Worm (Caenorhabditis elegans): ENCODE measurements around the gene smrc-1.
A peak's percentile ranks its signal among the peaks of the same experiment; 100 is the strongest.

The smrc-1 gene

DNA sequence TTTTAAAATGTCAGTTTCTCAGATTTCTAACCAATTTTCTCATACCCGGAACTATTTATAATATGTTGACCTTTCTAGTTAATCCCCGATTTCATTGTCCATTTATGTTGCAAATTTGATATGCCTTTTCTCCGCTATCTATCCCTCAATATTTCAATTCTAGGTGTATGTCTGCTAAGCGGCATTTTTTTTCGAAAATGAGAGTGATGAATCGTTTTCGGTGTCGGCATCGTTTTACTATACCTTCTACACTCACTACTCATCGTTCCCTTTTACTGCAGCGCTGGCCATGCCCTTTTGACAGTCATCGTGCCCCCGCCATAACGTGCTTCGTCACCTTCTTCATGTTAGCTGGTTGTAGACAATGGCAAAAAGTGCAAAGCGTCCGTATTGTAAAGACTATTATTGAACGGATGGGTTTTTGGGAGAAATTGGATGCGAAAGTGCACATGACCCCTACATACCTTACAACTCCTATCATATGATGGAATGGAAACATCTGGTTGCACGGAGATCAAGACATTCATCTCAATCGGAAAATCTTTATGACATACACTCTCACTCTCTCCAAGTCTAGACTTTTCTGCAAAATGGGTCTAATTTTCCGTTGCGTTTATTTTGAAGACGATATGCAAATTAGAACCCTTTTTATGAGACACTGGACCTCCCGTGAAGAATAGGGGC is 31.4 kb upstream of the smrc-1 start:
- TF ChIP-seq nhr-129 (tag; optimal IDR thresholded peaks at IDR 0.05), result peak; percentile 76
- TF ChIP-seq ama-1 (optimal IDR thresholded peaks at IDR 0.05), result peak; percentile 14
- no peak for TF ChIP-seq R02D3.7 (tag; optimal IDR thresholded peaks at IDR 0.05)
- no peak for TF ChIP-seq ztf-11 (tag; optimal IDR thresholded peaks at IDR 0.05)
- peak in 1 of 2 experiments; percentile 22 for TF ChIP-seq lsy-2 (tag; optimal IDR thresholded peaks at IDR 0.05)
- no peak for TF ChIP-seq peb-1 (tag; optimal IDR thresholded peaks at IDR 0.05)
- TF ChIP-seq sma-9 (GFP tag; optimal IDR thresholded peaks at IDR 0.05), result peak; percentile 33
- TF ChIP-seq sma-9 (tag; optimal IDR thresholded peaks at IDR 0.05), result no peak
- peak; percentile 86 for TF ChIP-seq blmp-1 (tag; optimal IDR thresholded peaks at IDR 0.05; ENCODE audit: insufficient read depth)
- no peak for TF ChIP-seq Y55F3AM.14 (GFP tag; optimal IDR thresholded peaks at IDR 0.05)
- TF ChIP-seq lin-11 (tag; optimal IDR thresholded peaks at IDR 0.05), result no peak
- TF ChIP-seq zag-1 (tag; optimal IDR thresholded peaks at IDR 0.05), result no peak
- peak; percentile 19 for TF ChIP-seq nhr-21 (tag; optimal IDR thresholded peaks at IDR 0.05)
- TF ChIP-seq ZK546.5 (tag; optimal IDR thresholded peaks at IDR 0.05), result no peak
- peak; percentile 43 for TF ChIP-seq fos-1 (tag; optimal IDR thresholded peaks at IDR 0.05)
- TF ChIP-seq sma-3 (GFP tag; optimal IDR thresholded peaks at IDR 0.05), result peak; percentile 2
- TF ChIP-seq ceh-16 (tag; optimal IDR thresholded peaks at IDR 0.05), result no peak
- TF ChIP-seq egl-27 (tag; optimal IDR thresholded peaks at IDR 0.05), result peak; percentile 27

DNA sequence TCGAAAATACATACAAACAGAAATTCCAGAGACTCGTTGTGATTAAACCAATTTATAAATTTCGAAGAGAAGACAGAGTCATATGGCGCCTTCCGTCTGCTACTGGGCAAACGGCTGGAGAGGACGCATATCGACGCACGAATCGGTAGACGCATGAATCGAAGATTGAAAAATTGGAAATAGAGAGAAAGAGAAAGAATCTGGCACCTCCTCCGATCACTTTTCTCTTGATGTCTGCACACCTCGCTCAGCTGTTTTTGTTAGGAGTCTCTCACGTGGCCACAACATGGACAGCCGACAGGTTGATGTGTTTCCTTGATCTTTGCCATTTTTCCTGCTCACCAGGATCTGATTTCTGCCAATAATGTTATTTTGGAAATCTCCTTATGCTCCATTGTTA is 30.6 kb upstream of the smrc-1 start:
- TF ChIP-seq aly-2 (tag; optimal IDR thresholded peaks at IDR 0.05), result no peak
- no peak for TF ChIP-seq zag-1 (tag; optimal IDR thresholded peaks at IDR 0.05)
- TF ChIP-seq sma-9 (GFP tag; optimal IDR thresholded peaks at IDR 0.05), result peak; percentile 83
- no peak for TF ChIP-seq sma-9 (tag; optimal IDR thresholded peaks at IDR 0.05)
- no peak for TF ChIP-seq gmeb-1 (tag; optimal IDR thresholded peaks at IDR 0.05)
- TF ChIP-seq ztf-11 (tag; optimal IDR thresholded peaks at IDR 0.05), result no peak
- TF ChIP-seq mab-5 (tag; optimal IDR thresholded peaks at IDR 0.05), result peak; percentile 8
- peak; percentile 34 for TF ChIP-seq nhr-25 (tag; optimal IDR thresholded peaks at IDR 0.05)
- no peak for TF ChIP-seq elt-3 (tag; optimal IDR thresholded peaks at IDR 0.05)
- peak; percentile 47 for TF ChIP-seq C34F6.9 (tag; optimal IDR thresholded peaks at IDR 0.05)
- no peak for TF ChIP-seq unc-62 (GFP tag; optimal IDR thresholded peaks at IDR 0.05)
- peak; percentile 50 for TF ChIP-seq sem-4 (tag; optimal IDR thresholded peaks at IDR 0.05)
- TF ChIP-seq ztf-4 (tag; optimal IDR thresholded peaks at IDR 0.05), result no peak
- TF ChIP-seq lin-11 (tag; optimal IDR thresholded peaks at IDR 0.05), result no peak
- TF ChIP-seq ama-1 (optimal IDR thresholded peaks at IDR 0.05), result no peak
- TF ChIP-seq ceh-16 (tag; optimal IDR thresholded peaks at IDR 0.05), result no peak
- TF ChIP-seq lsy-2 (tag; optimal IDR thresholded peaks at IDR 0.05), result peak in 1 of 2 experiments; percentile 23
- no peak for TF ChIP-seq ceh-82 (tag; optimal IDR thresholded peaks at IDR 0.05)
- no peak for TF ChIP-seq mbf-1 (tag; optimal IDR thresholded peaks at IDR 0.05)
- no peak for TF ChIP-seq lin-13 (GFP tag; optimal IDR thresholded peaks at IDR 0.05)
- TF ChIP-seq lin-39 (tag; optimal IDR thresholded peaks at IDR 0.05), result no peak
- TF ChIP-seq nhr-21 (tag; optimal IDR thresholded peaks at IDR 0.05), result no peak
- TF ChIP-seq nhr-10 (tag; optimal IDR thresholded peaks at IDR 0.05), result no peak
- no peak for TF ChIP-seq ztf-1 (GFP tag; conservative IDR thresholded peaks at IDR 0.05)
- no peak for TF ChIP-seq egl-27 (tag; optimal IDR thresholded peaks at IDR 0.05)
- no peak for TF ChIP-seq elt-1 (tag; optimal IDR thresholded peaks at IDR 0.05)
- no peak for TF ChIP-seq sma-3 (GFP tag; optimal IDR thresholded peaks at IDR 0.05)
- no peak for TF ChIP-seq ZK546.5 (tag; optimal IDR thresholded peaks at IDR 0.05)
- no peak for TF ChIP-seq snpc-4 (tag; optimal IDR thresholded peaks at IDR 0.05)
- TF ChIP-seq nhr-12 (tag; optimal IDR thresholded peaks at IDR 0.05), result no peak
- TF ChIP-seq mdl-1 (tag; optimal IDR thresholded peaks at IDR 0.05), result peak in 1 of 2 experiments; percentile 1
- no peak for TF ChIP-seq unc-55 (GFP tag; optimal IDR thresholded peaks at IDR 0.05)
- no peak for TF ChIP-seq nhr-6 (tag; optimal IDR thresholded peaks at IDR 0.05)
- TF ChIP-seq unc-39 (tag; optimal IDR thresholded peaks at IDR 0.05), result no peak
- TF ChIP-seq dmd-4 (tag; optimal IDR thresholded peaks at IDR 0.05), result no peak
- peak; percentile 30 for TF ChIP-seq F13H6.1 (tag; optimal IDR thresholded peaks at IDR 0.05)
- no peak for TF ChIP-seq peb-1 (tag; optimal IDR thresholded peaks at IDR 0.05)
- TF ChIP-seq R02D3.7 (tag; optimal IDR thresholded peaks at IDR 0.05), result no peak
- no peak for TF ChIP-seq Y55F3AM.14 (GFP tag; optimal IDR thresholded peaks at IDR 0.05)
- no peak for TF ChIP-seq nhr-237 (tag; optimal IDR thresholded peaks at IDR 0.05)
- TF ChIP-seq alr-1 (tag; optimal IDR thresholded peaks at IDR 0.05), result no peak
- TF ChIP-seq nhr-129 (tag; optimal IDR thresholded peaks at IDR 0.05), result peak; percentile 74
- no peak for TF ChIP-seq nhr-23 (tag; optimal IDR thresholded peaks at IDR 0.05)
- TF ChIP-seq fos-1 (tag; optimal IDR thresholded peaks at IDR 0.05), result no peak
- TF ChIP-seq nhr-11 (tag; optimal IDR thresholded peaks at IDR 0.05), result no peak
- peak; percentile 31 for TF ChIP-seq blmp-1 (tag; optimal IDR thresholded peaks at IDR 0.05; ENCODE audit: insufficient read depth)
- no peak for TF ChIP-seq crh-2 (tag; optimal IDR thresholded peaks at IDR 0.05)
